Worm (Caenorhabditis elegans) whole organism, young adult: ENCODE data around the gene clp-10.

Experiments
- B0019.2 ChIP-seq: fragments of 200-800 bp; sonication (Bioruptor generic); conservative IDR thresholded peaks from 2 replicates; pipeline ENCODE4 v1.3.6; 2022; ENCODE audit warnings: missing genetic modification reagents, missing genetic modification characterization, missing compliant biosample characterization
- C06A6.2 ChIP-seq: fragments of 200-800 bp; sonication (Bioruptor generic); conservative IDR thresholded peaks from 2 replicates; pipeline ENCODE4 v1.3.6; 2022; ENCODE audit warnings: missing genetic modification characterization, missing compliant biosample characterization
- F22D6.2 ChIP-seq: sonication (generic microtip); optimal IDR thresholded peaks from 2 replicates; lab custom pipeline; 2016; ENCODE audit warnings: mild to moderate bottlenecking, missing genetic modification characterization, missing compliant biosample characterization
- F39B2.1 ChIP-seq: fragments of 200-800 bp; sonication (Bioruptor generic); IDR thresholded peaks from 2 replicates; pipeline ENCODE4 v1.3.6; 2022; ENCODE audit warnings: missing genetic modification reagents, missing genetic modification characterization, missing compliant biosample characterization
- F57C9.4 ChIP-seq: sonication (generic microtip); optimal IDR thresholded peaks from 2 replicates; lab custom pipeline; 2017; ENCODE audit warnings: mild to moderate bottlenecking, missing genetic modification characterization, missing compliant biosample characterization
- K11D2.4 ChIP-seq: fragments of 200-800 bp; sonication (Bioruptor generic); IDR thresholded peaks from 2 replicates; pipeline ENCODE4 v1.3.6; 2022; ENCODE audit warnings: missing genetic modification reagents, missing genetic modification characterization, missing compliant biosample characterization
- K12H6.12 ChIP-seq: fragments of 200-800 bp; sonication (Bioruptor generic); optimal IDR thresholded peaks from 2 replicates; lab custom pipeline; 2018; ENCODE audit warnings: mild to moderate bottlenecking, missing genetic modification characterization, missing compliant biosample characterization
- Y56A3A.18 ChIP-seq: fragments of 200-800 bp; sonication (Bioruptor generic); IDR thresholded peaks from 2 replicates; pipeline ENCODE4 v1.3.6; 2022; ENCODE audit warnings: missing genetic modification reagents, missing genetic modification characterization, missing compliant biosample characterization
- atf-7 ChIP-seq: sonication (generic microtip); optimal IDR thresholded peaks from 2 replicates; lab custom pipeline; 2017; ENCODE audit warnings: mild to moderate bottlenecking, missing genetic modification characterization, missing compliant biosample characterization
- attf-3 ChIP-seq: fragments of 200-800 bp; sonication (Bioruptor generic); conservative IDR thresholded peaks from 2 replicates; pipeline ENCODE4 v1.3.6; 2022; ENCODE audit warnings: missing genetic modification reagents, missing genetic modification characterization, missing compliant biosample characterization
- attf-5 ChIP-seq: fragments of 200-800 bp; sonication (Bioruptor generic); optimal IDR thresholded peaks from 2 replicates; lab custom pipeline; 2018; ENCODE audit warnings: mild to moderate bottlenecking, missing genetic modification characterization, missing compliant biosample characterization
- cebp-1 ChIP-seq, 2 experiments: fragments of 200-800 bp in 1 of 2; sonication (Bioruptor generic) in 1 of 2; sonication (generic microtip) in 1 of 2; IDR thresholded peaks in 1 of 2; optimal IDR thresholded peaks in 1 of 2; 2 replicates each; pipeline versions ENCODE4 v1.3.6 to Lab custom; 2017 to 2022; ENCODE audit warnings: missing compliant biosample characterization in 2 of 2, missing genetic modification characterization in 2 of 2, mild to moderate bottlenecking in 1 of 2, missing genetic modification reagents in 1 of 2, moderate library complexity in 1 of 2
- cebp-2 ChIP-seq: fragments of 200-800 bp; sonication (Bioruptor generic); IDR thresholded peaks from 2 replicates; pipeline ENCODE4 v1.3.6; 2022; ENCODE audit warnings: missing genetic modification characterization, missing compliant biosample characterization
- ceh-27 ChIP-seq: fragments of 200-800 bp; sonication (Bioruptor generic); optimal IDR thresholded peaks from 2 replicates; lab custom pipeline; 2018; ENCODE audit warnings: mild to moderate bottlenecking, missing genetic modification characterization, moderate library complexity, missing compliant biosample characterization
- ceh-40 ChIP-seq: fragments of 200-800 bp; sonication (Bioruptor generic); IDR thresholded peaks from 2 replicates; pipeline ENCODE4 v1.3.6; 2022; ENCODE audit warnings: missing genetic modification characterization, missing compliant biosample characterization
- ceh-91 ChIP-seq: fragments of 200-800 bp; sonication (Bioruptor generic); IDR thresholded peaks from 2 replicates; pipeline ENCODE4 v1.3.6; 2022; ENCODE audit warnings: missing genetic modification reagents, missing genetic modification characterization, missing compliant biosample characterization
- chd-7 ChIP-seq: sonication (generic microtip); optimal IDR thresholded peaks from 2 replicates; lab custom pipeline; 2016; ENCODE audit warnings: mild to moderate bottlenecking, missing genetic modification characterization, moderate library complexity, missing compliant biosample characterization
- die-1 ChIP-seq: sonication (generic microtip); optimal IDR thresholded peaks from 2 replicates; lab custom pipeline; 2016; ENCODE audit warnings: missing genotype, mild to moderate bottlenecking, missing genetic modification characterization, missing compliant biosample characterization
- dox-1 ChIP-seq: fragments of 200-800 bp; sonication (Bioruptor generic); IDR thresholded peaks from 2 replicates; pipeline ENCODE4 v1.3.6; 2022; ENCODE audit warnings: missing genetic modification reagents, missing genetic modification characterization, missing compliant biosample characterization
- dpl-1 ChIP-seq: fragments of 150-350 bp; optimal IDR thresholded peaks from 2 replicates; lab custom pipeline; 2014; ENCODE audit warnings: missing biosample characterization, missing genetic modification reagents, missing genetic modification characterization
- egl-44 ChIP-seq: fragments of 200-800 bp; sonication (Bioruptor generic); IDR thresholded peaks from 2 replicates; pipeline ENCODE4 v1.3.6; 2022; ENCODE audit warnings: missing genetic modification reagents, missing genetic modification characterization, missing compliant biosample characterization
- egrh-3 ChIP-seq: fragments of 200-800 bp; sonication (Bioruptor generic); IDR thresholded peaks from 2 replicates; pipeline ENCODE4 v1.3.6; 2022; ENCODE audit warnings: missing genetic modification reagents, missing genetic modification characterization, missing compliant biosample characterization
- ekl-4 ChIP-seq: fragments of 200-800 bp; sonication (Bioruptor generic); IDR thresholded peaks from 2 replicates; pipeline ENCODE4 v1.3.6; 2022; ENCODE audit warnings: missing genetic modification reagents, missing genetic modification characterization, missing compliant biosample characterization
- ets-4 ChIP-seq: fragments of 200-800 bp; sonication (Bioruptor generic); optimal IDR thresholded peaks from 2 replicates; lab custom pipeline; 2018; ENCODE audit warnings: mild to moderate bottlenecking, missing genetic modification characterization, missing compliant biosample characterization
- hmg-1.2 ChIP-seq: fragments of 200-800 bp; sonication (Bioruptor generic); IDR thresholded peaks from 2 replicates; pipeline ENCODE4 v1.3.6; 2022; ENCODE audit warnings: missing genetic modification reagents, missing genetic modification characterization, missing compliant biosample characterization
- lin-26 ChIP-seq: fragments of 200-800 bp; sonication (Bioruptor generic); IDR thresholded peaks from 2 replicates; pipeline ENCODE4 v1.3.6; 2022; ENCODE audit warnings: missing genetic modification reagents, missing genetic modification characterization, missing compliant biosample characterization
- lin-35 ChIP-seq, 3 experiments: fragments of 150-350 bp in 2 of 3; sonication (generic microtip) in 1 of 3; optimal IDR thresholded peaks; 2 replicates each; lab custom pipeline; 2014 to 2018; ENCODE audit warnings: missing biosample characterization in 3 of 3, missing genetic modification characterization in 3 of 3, missing genetic modification reagents in 3 of 3
- lin-40 ChIP-seq: sonication (generic microtip); optimal IDR thresholded peaks from 2 replicates; lab custom pipeline; 2016; ENCODE audit warnings: missing genetic modification characterization, mild to moderate bottlenecking, missing compliant biosample characterization, missing genotype, missing genetic modification reagents
- lin-54 ChIP-seq: fragments of 200-800 bp; sonication (Bioruptor generic); optimal IDR thresholded peaks from 2 replicates; lab custom pipeline; 2018; ENCODE audit warnings: mild to moderate bottlenecking, missing genetic modification characterization, missing compliant biosample characterization
- madf-10 ChIP-seq: sonication (generic microtip); optimal IDR thresholded peaks from 2 replicates; lab custom pipeline; 2016; ENCODE audit warnings: mild to moderate bottlenecking, missing genetic modification characterization, missing compliant biosample characterization
- mcd-1 ChIP-seq: fragments of 200-800 bp; sonication (Bioruptor generic); IDR thresholded peaks from 2 replicates; pipeline ENCODE4 v1.3.6; 2022; ENCODE audit warnings: missing genetic modification reagents, missing genetic modification characterization, missing compliant biosample characterization
- nfyb-1 ChIP-seq: fragments of 200-800 bp; sonication (Bioruptor generic); IDR thresholded peaks from 2 replicates; pipeline ENCODE4 v1.3.6; 2022; ENCODE audit warnings: missing genetic modification reagents, missing genetic modification characterization, missing compliant biosample characterization
- nhr-179 ChIP-seq: sonication (generic microtip); optimal IDR thresholded peaks from 2 replicates; lab custom pipeline; 2016; ENCODE audit warnings: mild to moderate bottlenecking, missing genetic modification characterization, missing compliant biosample characterization
- nhr-80 ChIP-seq: sonication (generic microtip); optimal IDR thresholded peaks from 2 replicates; lab custom pipeline; 2016; ENCODE audit warnings: missing genetic modification characterization, missing compliant biosample characterization
- pbrm-1 ChIP-seq: fragments of 200-800 bp; sonication (Bioruptor generic); IDR thresholded peaks from 2 replicates; pipeline ENCODE4 v1.3.6; 2022; ENCODE audit warnings: missing genetic modification reagents, missing genetic modification characterization, missing compliant biosample characterization
- snpc-3.4 ChIP-seq: sonication (generic microtip); optimal IDR thresholded peaks from 2 replicates; lab custom pipeline; 2017; ENCODE audit warnings: missing genetic modification characterization, mild to moderate bottlenecking, missing compliant biosample characterization, antibody characterized with exemption, moderate library complexity, missing genotype, missing genetic modification reagents
- tbx-9 ChIP-seq: sonication (generic microtip); optimal IDR thresholded peaks from 2 replicates; lab custom pipeline; 2016; ENCODE audit warnings: borderline replicate concordance, missing genetic modification characterization, inconsistent platforms, missing compliant biosample characterization
- unc-62 ChIP-seq: fragments of 150-350 bp; optimal IDR thresholded peaks from 2 replicates; lab custom pipeline; 2014; ENCODE audit warnings: missing biosample characterization, missing genetic modification reagents, missing genetic modification characterization
- zfh-2 ChIP-seq: fragments of 200-800 bp; sonication (Bioruptor generic); conservative IDR thresholded peaks from 2 replicates; pipeline ENCODE4 v1.3.6; 2022; ENCODE audit warnings: missing genetic modification reagents, missing genetic modification characterization, missing compliant biosample characterization
- ztf-25 ChIP-seq: fragments of 200-800 bp; sonication (Bioruptor generic); IDR thresholded peaks from 2 replicates; pipeline ENCODE4 v1.3.6; 2022; ENCODE audit warnings: missing genetic modification reagents, missing genetic modification characterization, missing compliant biosample characterization

Gene clp-10

DNA sequence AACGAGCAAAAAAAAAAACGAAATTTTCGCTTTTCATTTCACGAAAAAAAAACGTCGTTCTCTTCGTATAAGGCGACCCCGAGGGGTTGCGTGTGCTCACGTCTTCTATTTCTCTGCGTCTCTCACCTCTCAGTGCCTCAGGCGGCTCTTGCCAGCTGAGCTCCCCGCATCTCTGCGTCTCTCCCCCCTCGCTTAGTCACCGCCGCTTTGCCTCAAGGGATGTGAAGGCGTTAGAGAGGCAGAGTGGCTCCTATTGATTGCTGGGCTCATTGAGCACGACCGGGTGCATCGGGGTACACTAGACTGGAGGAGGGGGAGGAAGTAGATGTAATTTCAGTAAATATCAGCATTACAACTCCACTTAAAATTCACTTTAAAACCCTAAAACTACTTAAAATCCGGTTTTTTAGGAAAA, 12.4 kb downstream of the clp-10 start:
- peak; percentile 39 for TF ChIP-seq madf-10
- TF ChIP-seq egrh-3 = peak; percentile 79
- no peak for TF ChIP-seq cebp-1 (GFP tag; IDR thresholded peaks at IDR 0.05; lab: Robert Waterston, UW)
- peak; percentile 66 for TF ChIP-seq cebp-1 (tag; optimal IDR thresholded peaks at IDR 0.05; lab: Kevin White, UChicago)
- peak; percentile 55; the same call in 1 of the 2 replicates for TF ChIP-seq C06A6.2 (GFP tag; lab: Robert Waterston, UW)
- no peak for TF ChIP-seq ekl-4 (GFP tag; lab: Robert Waterston, UW)
- peak; percentile 33 for TF ChIP-seq ceh-27 (GFP tag; lab: Kevin White, UChicago)
- 0 out of 2 replicates have a peak, but pooled peaks have one; percentile 33 for TF ChIP-seq lin-26 (GFP tag; lab: Robert Waterston, UW)
- no peak for TF ChIP-seq ceh-40
- no peak for TF ChIP-seq tbx-9 (tag; lab: Kevin White, UChicago)
- peak; percentile 16 for TF ChIP-seq lin-54 (GFP tag; lab: Kevin White, UChicago)
- TF ChIP-seq K11D2.4 (GFP tag; lab: Robert Waterston, UW) = peak; percentile 74
- TF ChIP-seq lin-40 (tag; lab: Kevin White, UChicago) = peak; percentile 50
- peak; percentile 61; the same call in 1 of the 2 replicates for TF ChIP-seq nfyb-1
- no peak for TF ChIP-seq die-1 (tag; lab: Kevin White, UChicago)
- peak in 1 of 3 experiments; percentile 42 for TF ChIP-seq lin-35 (GFP tag; optimal IDR thresholded peaks at IDR 0.05; lab: Kevin White, UChicago)
- TF ChIP-seq chd-7 (tag; lab: Kevin White, UChicago) = peak; percentile 67
- TF ChIP-seq hmg-1.2 (GFP tag; lab: Robert Waterston, UW) = peak; percentile 64; the same call in 1 of the 2 replicates
- TF ChIP-seq zfh-2 = peak; percentile 96
- peak; percentile 31 for TF ChIP-seq atf-7 (tag; lab: Kevin White, UChicago)
- TF ChIP-seq F57C9.4 = no peak
- TF ChIP-seq K12H6.12 (tag; lab: Kevin White, UChicago) = peak; percentile 42
- 0 out of 2 replicates have a peak, but pooled peaks have one; percentile 23 for TF ChIP-seq Y56A3A.18 (GFP tag; lab: Robert Waterston, UW)
- TF ChIP-seq egl-44 = no peak
- no peak for TF ChIP-seq nhr-80 (tag; lab: Kevin White, UChicago)
- peak; percentile 67 for TF ChIP-seq mcd-1 (GFP tag; lab: Robert Waterston, UW)
- TF ChIP-seq attf-5 (GFP tag; lab: Kevin White, UChicago) = peak; percentile 22
- 0 out of 2 replicates have a peak, but pooled peaks have one; percentile 24 for TF ChIP-seq pbrm-1 (GFP tag; lab: Robert Waterston, UW)
- no peak for TF ChIP-seq B0019.2 (GFP tag; lab: Robert Waterston, UW)

DNA sequence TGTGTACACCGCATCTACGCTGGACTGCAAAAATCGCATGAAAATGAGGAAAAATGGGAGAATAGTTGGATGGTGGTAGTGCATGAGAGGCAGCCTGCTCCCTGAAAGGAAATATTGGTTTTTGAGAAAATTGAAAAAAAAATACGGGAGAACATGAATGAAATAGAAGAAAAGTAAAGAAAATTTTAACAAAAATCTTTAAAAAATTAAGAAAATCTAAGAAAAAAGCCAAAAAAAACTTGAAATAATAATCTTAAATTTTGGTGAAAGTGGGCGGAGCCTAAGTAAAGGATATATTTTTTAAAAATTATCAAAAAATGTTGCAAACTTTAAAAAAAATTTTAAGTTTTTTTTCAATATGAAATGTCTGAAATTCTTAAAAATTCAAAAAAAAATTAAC, 14.2 kb downstream of the clp-10 start, which contains the start of gene H10E21.5:
TSS of gene H10E21.5 (minus strand) at position 101 of the 400 bp plus-strand sequence.
- TF ChIP-seq dpl-1 (no peak), ceh-91 (GFP tag; lab: Robert Waterston, UW) (no peak), attf-3 (no peak), F39B2.1 (GFP tag; lab: Robert Waterston, UW) (no peak), unc-62 (GFP tag; lab: Kevin White, UChicago) (no peak), ztf-25 (GFP tag; lab: Robert Waterston, UW) (no peak), snpc-3.4 (tag; lab: Kevin White, UChicago) (no peak), dox-1 (GFP tag; lab: Robert Waterston, UW) (no peak), nhr-179 (tag; lab: Kevin White, UChicago) (no peak), F22D6.2 (tag; lab: Kevin White, UChicago) (no peak), lin-40 (tag; lab: Kevin White, UChicago) (no peak), ets-4 (GFP tag; lab: Kevin White, UChicago) (no peak), cebp-2 (no peak)
